Worm (Caenorhabditis elegans): ENCODE results near the gene W09D6.5.
"Not testable (repeated sequence)": the region's sequence is repeated elsewhere in the genome, so short reads cannot be mapped to it uniquely, and the experiment has no call there.

DNA sequence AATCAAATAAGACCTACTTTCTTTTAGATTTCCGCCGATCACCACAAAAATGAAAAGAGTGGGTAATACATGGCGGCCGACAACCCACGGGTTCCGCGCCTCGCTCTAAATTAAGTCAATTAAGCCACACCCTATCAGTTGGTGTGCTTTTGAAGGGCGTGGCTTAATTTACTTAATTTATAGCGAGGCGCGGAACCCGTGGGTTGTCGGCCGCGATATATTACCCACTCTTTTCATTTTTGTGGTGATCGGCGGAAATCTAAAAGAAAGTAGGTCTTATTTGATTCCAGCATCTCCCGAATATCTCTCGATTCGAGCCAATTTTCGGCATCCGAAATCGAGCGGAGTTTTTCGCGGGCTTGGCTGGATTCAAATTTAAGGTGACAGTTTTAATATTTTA is 29.8 kb downstream of the W09D6.5 start:
- TF ChIP-seq ceh-28 (tag; optimal IDR thresholded peaks at IDR 0.05); fkh-10 (GFP tag; optimal IDR thresholded peaks at IDR 0.05); daf-12 (tag; optimal IDR thresholded peaks at IDR 0.05); nhr-28 (tag; optimal IDR thresholded peaks at IDR 0.05): not testable (repeated sequence)

Data from whole organism, L4 larva.